Fruit fly (Drosophila melanogaster): ENCODE results near the gene OXA1L.

OXA1L gene

DNA sequence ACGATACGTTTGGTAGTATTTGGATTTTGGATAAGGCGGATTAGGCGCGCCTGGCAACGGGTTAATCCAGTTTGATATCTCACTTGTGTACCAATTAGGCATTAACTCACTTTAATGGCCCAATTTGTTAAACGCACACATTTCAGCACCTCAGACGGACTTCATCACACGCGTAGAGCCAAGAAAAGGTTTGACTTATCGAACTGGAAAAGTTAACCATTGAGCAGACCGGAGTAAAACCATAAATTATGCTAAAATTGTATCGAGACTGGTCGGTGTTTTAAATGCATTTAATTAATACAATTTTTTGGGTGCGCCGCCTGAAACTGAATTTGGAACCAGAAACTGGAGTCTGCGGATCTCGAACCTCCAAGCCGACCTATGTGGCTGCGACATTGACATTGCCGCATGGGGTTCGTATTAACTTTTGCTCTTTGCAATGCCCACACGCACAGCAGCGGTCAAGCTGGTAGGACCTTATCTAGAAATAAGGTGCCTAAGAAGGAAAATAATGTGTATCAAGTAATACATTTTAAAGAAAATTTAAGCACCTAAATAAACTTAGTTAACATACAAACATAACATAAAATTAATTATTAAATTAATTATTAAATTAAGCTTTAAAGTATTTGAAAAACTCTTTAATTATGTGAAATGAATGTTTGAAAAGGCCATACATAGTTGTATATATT lies 2.9 kb upstream of the OXA1L start (continued):
- no peak for TF ChIP-seq lbe (GFP tag; optimal IDR thresholded peaks at IDR 0.05)
- TF ChIP-seq Six4 (GFP tag; optimal IDR thresholded peaks at IDR 0.05): no peak
- no peak for TF ChIP-seq CHES-1-like (GFP tag; optimal IDR thresholded peaks at IDR 0.05)
- no peak for TF ChIP-seq zen (tag; optimal IDR thresholded peaks at IDR 0.05)
- no peak for TF ChIP-seq CG5953 (GFP tag; IDR thresholded peaks at IDR 0.05)
- TF ChIP-seq emc (GFP tag; optimal IDR thresholded peaks at IDR 0.05): no peak
- TF ChIP-seq chn (GFP tag; optimal IDR thresholded peaks at IDR 0.05): no peak
- peak; percentile 4 for TF ChIP-seq CG12391 (tag; optimal IDR thresholded peaks at IDR 0.05)
- no peak for TF ChIP-seq CG7987 (GFP tag; optimal IDR thresholded peaks at IDR 0.05)
- TF ChIP-seq fd64A (GFP tag; optimal IDR thresholded peaks at IDR 0.05): no peak
- TF ChIP-seq B-H2 (GFP tag; optimal IDR thresholded peaks at IDR 0.05): no peak
- no peak for TF ChIP-seq nom (GFP tag; optimal IDR thresholded peaks at IDR 0.05)
- no peak for TF ChIP-seq so (GFP tag; IDR thresholded peaks at IDR 0.05)
- TF ChIP-seq Antp (GFP tag; optimal IDR thresholded peaks at IDR 0.05): no peak
- no peak for TF ChIP-seq CG15514 (GFP tag; optimal IDR thresholded peaks at IDR 0.05)
- TF ChIP-seq da (GFP tag; optimal IDR thresholded peaks at IDR 0.05): no peak
- peak; percentile 56 for TF ChIP-seq CG11504 (tag; optimal IDR thresholded peaks at IDR 0.05)
- no peak for TF ChIP-seq bowl (GFP tag; IDR thresholded peaks at IDR 0.05)
- TF ChIP-seq ro (GFP tag; IDR thresholded peaks at IDR 0.05): no peak
- TF ChIP-seq Elba2 (GFP tag; optimal IDR thresholded peaks at IDR 0.05): no peak
- TF ChIP-seq crp (GFP tag; optimal IDR thresholded peaks at IDR 0.05): no peak
- peak; percentile 39 for TF ChIP-seq Sox100B (GFP tag; optimal IDR thresholded peaks at IDR 0.05)
- no peak for TF ChIP-seq E2f1 (GFP tag; IDR thresholded peaks at IDR 0.05)
- no peak for TF ChIP-seq ranshi (GFP tag; IDR thresholded peaks at IDR 0.05)
- no peak for TF ChIP-seq CG11695 (GFP tag; IDR thresholded peaks at IDR 0.05)
- TF ChIP-seq CG43689 (GFP tag; IDR thresholded peaks at IDR 0.05): no peak
- TF ChIP-seq CG7745 (tag; optimal IDR thresholded peaks at IDR 0.05): no peak
- TF ChIP-seq CG8281 (tag; optimal IDR thresholded peaks at IDR 0.05): no peak
- TF ChIP-seq pfk (GFP tag; optimal IDR thresholded peaks at IDR 0.05): no peak
- TF ChIP-seq CG7372 (GFP tag; IDR thresholded peaks at IDR 0.05): no peak
- TF ChIP-seq CG10267 (tag; optimal IDR thresholded peaks at IDR 0.05): peak; percentile 7
- no peak for TF ChIP-seq Gug (GFP tag; IDR thresholded peaks at IDR 0.05)
- TF ChIP-seq chinmo (GFP tag; IDR thresholded peaks at IDR 0.05; ENCODE audit: partially characterized antibody): peak; percentile 85; the same call in 2 of the 4 replicates
- no peak for TF ChIP-seq CG16813 (GFP tag; IDR thresholded peaks at IDR 0.05; ENCODE audit: partially characterized antibody)
- TF ChIP-seq CG15073 (GFP tag; optimal IDR thresholded peaks at IDR 0.05): no peak
- TF ChIP-seq CG12942 (GFP tag; optimal IDR thresholded peaks at IDR 0.05): no peak
- no peak for TF ChIP-seq CG17385 (GFP tag; optimal IDR thresholded peaks at IDR 0.05)
- no peak for TF ChIP-seq vnd (GFP tag; IDR thresholded peaks at IDR 0.05; ENCODE audit: partially characterized antibody)
- peak; percentile 69 for TF ChIP-seq CG11696 (GFP tag; IDR thresholded peaks at IDR 0.05)
- peak; percentile 24 for TF ChIP-seq CG15269 (tag; optimal IDR thresholded peaks at IDR 0.05)
- no peak for TF ChIP-seq D (optimal IDR thresholded peaks at IDR 0.05)
- no peak for TF ChIP-seq D (GFP tag; optimal IDR thresholded peaks at IDR 0.05)
- TF ChIP-seq CG5245 (GFP tag; optimal IDR thresholded peaks at IDR 0.05): no peak
- peak; percentile 52 for TF ChIP-seq abd-A (tag; optimal IDR thresholded peaks at IDR 0.05)
- TF ChIP-seq crc (GFP tag; optimal IDR thresholded peaks at IDR 0.05): no peak
- no peak for TF ChIP-seq CTCF (GFP tag; optimal IDR thresholded peaks at IDR 0.05)
- TF ChIP-seq CG8478 (optimal IDR thresholded peaks at IDR 0.05): no peak
- no peak for TF ChIP-seq br (optimal IDR thresholded peaks at IDR 0.05)
- TF ChIP-seq Hr78 (GFP tag; optimal IDR thresholded peaks at IDR 0.05): peak in 1 of 2 experiments; percentile 45
- no peak for TF ChIP-seq dpn (GFP tag; optimal IDR thresholded peaks at IDR 0.05)
- no peak for TF ChIP-seq Doc3 (GFP tag; IDR thresholded peaks at IDR 0.05; ENCODE audit: partially characterized antibody)
